Fruit fly (Drosophila melanogaster) whole organism, embryonic: ENCODE measurements around the gene hook.
A peak's percentile ranks its signal among the peaks of the same experiment; 100 is the strongest.

Source experiments
- Adf1 ChIP-seq: fragments of 200-800 bp; sonication (Bioruptor generic); IDR thresholded peaks from 2 replicates; pipeline ENCODE4 v1.3.6; 2022; ENCODE audit warnings: missing biosample characterization, missing genetic modification characterization
- Bteb2 ChIP-seq: fragments of 200-800 bp; sonication (Bioruptor generic); optimal IDR thresholded peaks from 2 replicates; lab custom pipeline; 2016; ENCODE audit warnings: missing biosample characterization, missing genetic modification characterization
- C15 ChIP-seq: fragments of 200-800 bp; sonication (Bioruptor generic); IDR thresholded peaks from 3 replicates; pipeline ENCODE4 v1.3.6; 2022; ENCODE audit warnings: missing biosample characterization, missing genetic modification characterization
- CG1024 ChIP-seq: fragments of 200-800 bp; sonication (Bioruptor generic); IDR thresholded peaks from 2 replicates; pipeline ENCODE4 v1.3.6; 2022; ENCODE audit warnings: missing biosample characterization, missing genetic modification characterization
- CG10462 ChIP-seq: fragments of 200-800 bp; sonication (Bioruptor generic); optimal IDR thresholded peaks from 2 replicates; lab custom pipeline; 2016; ENCODE audit warnings: missing biosample characterization, missing genetic modification characterization
- CG12236 ChIP-seq: fragments of 200-800 bp; sonication (Bioruptor generic); optimal IDR thresholded peaks from 2 replicates; lab custom pipeline; 2016; ENCODE audit warnings: missing biosample characterization, missing genetic modification characterization
- CG12659 ChIP-seq: fragments of 200-800 bp; sonication (Bioruptor generic); optimal IDR thresholded peaks from 3 replicates; lab custom pipeline; 2017; ENCODE audit warnings: mild to moderate bottlenecking, missing biosample characterization, missing genetic modification reagents, missing genetic modification characterization
- CG13296 ChIP-seq: fragments of 200-800 bp; sonication (Bioruptor generic); optimal IDR thresholded peaks from 3 replicates; lab custom pipeline; 2018; ENCODE audit warnings: missing biosample characterization, mild to moderate bottlenecking, missing genetic modification characterization
- CG14667 ChIP-seq: fragments of 200-800 bp; sonication (Bioruptor generic); IDR thresholded peaks from 2 replicates; pipeline ENCODE4 v1.3.6; 2022; ENCODE audit warnings: missing biosample characterization, missing genetic modification characterization
- CG16863 ChIP-seq: fragments of 200-800 bp; sonication (Bioruptor generic); optimal IDR thresholded peaks from 3 replicates; lab custom pipeline; 2016; ENCODE audit warnings: missing biosample characterization, missing genetic modification characterization
- CG32772 ChIP-seq: fragments of 200-800 bp; sonication (Bioruptor generic); IDR thresholded peaks from 2 replicates; pipeline ENCODE4 v1.3.6; 2022; ENCODE audit warnings: missing biosample characterization, missing genetic modification characterization
- CG33213 ChIP-seq: fragments of 200-800 bp; sonication (Bioruptor generic); optimal IDR thresholded peaks from 3 replicates; lab custom pipeline; 2016; ENCODE audit warnings: missing biosample characterization, missing genetic modification characterization
- CG4404 ChIP-seq: fragments of 200-800 bp; sonication (Bioruptor generic); IDR thresholded peaks from 2 replicates; pipeline ENCODE4 v1.3.6; 2022; ENCODE audit warnings: missing biosample characterization, missing genetic modification characterization
- CG8281 ChIP-seq: fragments of 200-800 bp; sonication (Bioruptor generic); optimal IDR thresholded peaks from 2 replicates; lab custom pipeline; 2018; ENCODE audit warnings: missing biosample characterization, mild to moderate bottlenecking, missing genetic modification characterization, moderate library complexity
- CG8388 ChIP-seq: fragments of 200-800 bp; sonication (Bioruptor generic); optimal IDR thresholded peaks from 2 replicates; lab custom pipeline; 2019; ENCODE audit warnings: missing biosample characterization, mild to moderate bottlenecking, missing genetic modification characterization, moderate library complexity
- CG8478 ChIP-seq: fragments of >200 bp; optimal IDR thresholded peaks from 2 replicates; lab custom pipeline; 2018
- CG9437 ChIP-seq: fragments of 200-800 bp; sonication (Bioruptor generic); optimal IDR thresholded peaks from 2 replicates; lab custom pipeline; 2018; ENCODE audit warnings: missing biosample characterization, mild to moderate bottlenecking, missing genetic modification characterization
- D19A ChIP-seq: fragments of 200-800 bp; optimal IDR thresholded peaks from 3 replicates; lab custom pipeline; 2019; ENCODE audit warnings: missing biosample characterization, mild to moderate bottlenecking, missing genetic modification characterization, moderate library complexity
- Ets65A ChIP-seq: fragments of 200-800 bp; sonication (Bioruptor generic); peaks from one replicate; lab custom pipeline; 2016; ENCODE audit warnings: missing biosample characterization, missing genetic modification characterization
- Fer1 ChIP-seq: fragments of 200-800 bp; sonication (Bioruptor generic); optimal IDR thresholded peaks from 2 replicates; lab custom pipeline; 2017; ENCODE audit warnings: missing biosample characterization, mild to moderate bottlenecking, missing genetic modification characterization
- HLH54F ChIP-seq: fragments of 200-800 bp; sonication (Bioruptor generic); optimal IDR thresholded peaks from 3 replicates; lab custom pipeline; 2016; ENCODE audit warnings: missing biosample characterization, missing genetic modification characterization
- Hey ChIP-seq: fragments of 200-800 bp; sonication (Bioruptor generic); optimal IDR thresholded peaks from 3 replicates; lab custom pipeline; 2018; ENCODE audit warnings: missing biosample characterization, mild to moderate bottlenecking, missing genetic modification characterization
- Hmx ChIP-seq: fragments of 200-800 bp; sonication (Bioruptor generic); optimal IDR thresholded peaks from 2 replicates; lab custom pipeline; 2016; ENCODE audit warnings: missing biosample characterization, missing genetic modification characterization
- Lpt ChIP-seq: fragments of >200 bp; optimal IDR thresholded peaks from 2 replicates; lab custom pipeline; 2018; ENCODE audit warnings: missing biosample characterization, missing genetic modification characterization
- NC2β ChIP-seq: fragments of 200-800 bp; sonication (Bioruptor generic); optimal IDR thresholded peaks from 2 replicates; lab custom pipeline; 2016; ENCODE audit warnings: missing biosample characterization, missing genetic modification characterization
- Nf-YB ChIP-seq: fragments of 200-800 bp; sonication (Bioruptor generic); optimal IDR thresholded peaks from 3 replicates; lab custom pipeline; 2019; ENCODE audit warnings: missing biosample characterization, mild to moderate bottlenecking, missing genetic modification characterization, moderate library complexity
- Oaz ChIP-seq: fragments of 200-800 bp; sonication (Bioruptor generic); IDR thresholded peaks from 2 replicates; pipeline ENCODE4 v1.3.6; 2022; ENCODE audit warnings: missing biosample characterization, missing genetic modification characterization
- Usf ChIP-seq: fragments of 200-800 bp; sonication (Bioruptor generic); optimal IDR thresholded peaks from 2 replicates; lab custom pipeline; 2017; ENCODE audit warnings: missing genotype, missing biosample characterization, missing genetic modification characterization
- Xbp1 ChIP-seq: fragments of 200-800 bp; sonication (Bioruptor generic); optimal IDR thresholded peaks from 3 replicates; lab custom pipeline; 2016; ENCODE audit warnings: missing biosample characterization, mild to moderate bottlenecking, missing genetic modification characterization
- ash1 ChIP-seq: fragments of 200-800 bp; sonication (Bioruptor generic); optimal IDR thresholded peaks from 2 replicates; lab custom pipeline; 2018; ENCODE audit warnings: missing biosample characterization, mild to moderate bottlenecking, missing genetic modification characterization
- bab2 ChIP-seq: fragments of 200-800 bp; sonication (Bioruptor generic); optimal IDR thresholded peaks from 2 replicates; lab custom pipeline; 2016; ENCODE audit warnings: missing biosample characterization, missing genetic modification characterization
- corto ChIP-seq: fragments of 200-800 bp; sonication (Bioruptor generic); optimal IDR thresholded peaks from 2 replicates; lab custom pipeline; 2016; ENCODE audit warnings: missing biosample characterization, mild to moderate bottlenecking, missing genetic modification characterization, moderate library complexity
- crp ChIP-seq, 2 experiments: fragments of 200-800 bp; sonication (Bioruptor generic); optimal IDR thresholded peaks; 2 replicates in 1 of 2; 3 replicates in 1 of 2; lab custom pipeline; 2017; ENCODE audit warnings: missing biosample characterization in 2 of 2, missing genetic modification characterization in 2 of 2, mild to moderate bottlenecking in 1 of 2, moderate library complexity in 1 of 2
- dimm ChIP-seq: fragments of 200-800 bp; sonication (Bioruptor generic); IDR thresholded peaks from 2 replicates; pipeline ENCODE4 v1.3.6; 2022; ENCODE audit warnings: missing biosample characterization, missing genetic modification characterization
- emc ChIP-seq: fragments of 200-800 bp; sonication (Bioruptor generic); optimal IDR thresholded peaks from 2 replicates; lab custom pipeline; 2016; ENCODE audit warnings: missing biosample characterization, missing genetic modification characterization
- en ChIP-seq: fragments of 200-800 bp; sonication (Bioruptor generic); optimal IDR thresholded peaks from 2 replicates; lab custom pipeline; 2016; ENCODE audit warnings: missing biosample characterization, missing genetic modification characterization
- gro ChIP-seq: fragments of 200-800 bp; sonication (Bioruptor generic); optimal IDR thresholded peaks from 2 replicates; lab custom pipeline; 2016; ENCODE audit warnings: missing biosample characterization, missing genetic modification characterization
- klu ChIP-seq: fragments of 200-800 bp; sonication (Bioruptor generic); IDR thresholded peaks from 2 replicates; pipeline ENCODE4 v1.3.6; 2022; ENCODE audit warnings: missing biosample characterization, missing genetic modification characterization
- lilli ChIP-seq: fragments of 200-800 bp; sonication (Bioruptor generic); optimal IDR thresholded peaks from 3 replicates; lab custom pipeline; 2016; ENCODE audit warnings: missing biosample characterization, missing genetic modification characterization
- luna ChIP-seq: fragments of 200-800 bp; sonication (Bioruptor generic); optimal IDR thresholded peaks from 2 replicates; lab custom pipeline; 2016; ENCODE audit warnings: missing biosample characterization, missing genetic modification characterization
- mirr ChIP-seq: fragments of 200-800 bp; sonication (Bioruptor generic); optimal IDR thresholded peaks from 3 replicates; lab custom pipeline; 2018; ENCODE audit warnings: missing biosample characterization, mild to moderate bottlenecking, missing genetic modification characterization
- nom ChIP-seq: fragments of 200-800 bp; sonication (Bioruptor generic); optimal IDR thresholded peaks from 2 replicates; lab custom pipeline; 2017; ENCODE audit warnings: missing biosample characterization, missing genetic modification characterization, mild to moderate bottlenecking, moderate library complexity, missing genetic modification reagents
- pb ChIP-seq: fragments of 200-800 bp; sonication (Bioruptor generic); optimal IDR thresholded peaks from 3 replicates; lab custom pipeline; 2016; ENCODE audit warnings: missing biosample characterization, missing genetic modification characterization
- salm ChIP-seq: fragments of 200-800 bp; sonication (Bioruptor generic); optimal IDR thresholded peaks from 2 replicates; lab custom pipeline; 2018; ENCODE audit warnings: missing biosample characterization, mild to moderate bottlenecking, missing genetic modification characterization
- sisA ChIP-seq: fragments of 200-800 bp; sonication (Bioruptor generic); IDR thresholded peaks from 2 replicates; pipeline ENCODE4 v1.3.6; 2022; ENCODE audit warnings: missing biosample characterization, missing genetic modification characterization
- tin ChIP-seq: fragments of 200-800 bp; sonication (Bioruptor generic); optimal IDR thresholded peaks from 3 replicates; lab custom pipeline; 2016; ENCODE audit warnings: missing biosample characterization, missing genetic modification characterization
- trem ChIP-seq: fragments of 200-800 bp; optimal IDR thresholded peaks from 3 replicates; lab custom pipeline; 2019; ENCODE audit warnings: missing biosample characterization, mild to moderate bottlenecking, missing genetic modification characterization, moderate library complexity
- unc-4 ChIP-seq: fragments of 200-800 bp; sonication (Bioruptor generic); IDR thresholded peaks from 2 replicates; pipeline ENCODE4 v1.3.6; 2022; ENCODE audit warnings: missing biosample characterization, missing genetic modification characterization; ENCODE audit not compliant: partially characterized antibody
- wdn ChIP-seq: fragments of 200-800 bp; sonication (Bioruptor generic); IDR thresholded peaks from 2 replicates; pipeline ENCODE4 v1.3.6; 2022; ENCODE audit warnings: missing biosample characterization, missing genetic modification characterization
- zfh2 ChIP-seq: fragments of 200-800 bp; sonication (Bioruptor generic); optimal IDR thresholded peaks from 2 replicates; lab custom pipeline; 2016; ENCODE audit warnings: missing biosample characterization, missing genetic modification characterization

hook gene

DNA sequence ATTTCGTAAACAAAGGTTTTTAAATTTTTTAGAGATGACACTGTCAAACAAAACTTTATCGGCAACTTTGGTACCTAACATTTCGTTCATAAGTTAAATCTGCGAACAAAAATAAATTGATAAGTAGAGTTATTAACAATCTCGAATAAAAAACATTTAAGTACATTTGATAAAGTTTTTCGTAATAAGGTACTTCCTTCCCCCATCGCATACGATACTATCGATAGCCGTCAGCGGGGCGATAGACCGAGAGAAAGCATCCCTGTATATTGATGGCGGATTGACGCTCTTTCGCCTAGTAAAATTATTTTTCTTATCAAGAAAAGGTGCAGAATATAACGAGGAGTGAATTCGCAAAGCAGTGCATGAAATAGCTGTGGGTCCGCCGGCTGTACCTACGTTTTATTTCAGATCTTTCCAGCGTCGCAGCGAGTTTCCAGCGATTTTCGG, 11.8 kb upstream of the hook start, which contains the start of the genes Ttc19 and Acn (continued):
- TF ChIP-seq Hey (tag; lab: Kevin White, UChicago) (no peak), sisA (peak; percentile 84), NC2β (peak; percentile 86), en (GFP tag; lab: Kevin White, UChicago) (peak; percentile 76), Fer1 (GFP tag; lab: Kevin White, UChicago) (peak; percentile 75), zfh2 (GFP tag; lab: Kevin White, UChicago) (peak; percentile 93), CG4404 (GFP tag; lab: Robert Waterston, UW) (peak; percentile 71), Nf-YB (GFP tag; lab: Kevin White, UChicago) (peak; percentile 53), CG10462 (peak; percentile 80), emc (GFP tag; lab: Kevin White, UChicago) (peak; percentile 65), Usf (GFP tag; lab: Kevin White, UChicago) (peak; percentile 32), pb (GFP tag; lab: Kevin White, UChicago) (peak; percentile 78), bab2 (peak; percentile 90), mirr (GFP tag; lab: Kevin White, UChicago) (peak; percentile 39), salm (tag; lab: Kevin White, UChicago) (peak; percentile 40), trem (tag; lab: Kevin White, UChicago) (peak; percentile 90), Lpt (no peak), Xbp1 (GFP tag; lab: Kevin White, UChicago) (peak; percentile 90), lilli (GFP tag; lab: Kevin White, UChicago) (peak; percentile 93), unc-4 (GFP tag; lab: Robert Waterston, UW) (peak; percentile 92), Adf1 (GFP tag; lab: Robert Waterston, UW) (peak; percentile 70), corto (GFP tag; lab: Kevin White, UChicago) (no peak), tin (GFP tag; lab: Kevin White, UChicago) (peak; percentile 88), CG33213 (peak; percentile 88), CG8478 (no peak), gro (GFP tag; lab: Kevin White, UChicago) (peak; percentile 91), CG8388 (GFP tag; lab: Kevin White, UChicago) (peak; percentile 81), crp (GFP tag; optimal IDR thresholded peaks at IDR 0.05; lab: Kevin White, UChicago) (peak in 1 of 2 experiments; percentile 58), CG9437 (GFP tag; lab: Kevin White, UChicago) (peak; percentile 82), CG14667 (GFP tag; lab: Robert Waterston, UW) (peak; percentile 77), CG12236 (peak; percentile 86), Oaz (GFP tag; lab: Robert Waterston, UW) (peak; percentile 72), luna (GFP tag; lab: Kevin White, UChicago) (peak; percentile 64), CG32772 (GFP tag; lab: Robert Waterston, UW) (peak; percentile 81), klu (peak; percentile 72), wdn (GFP tag; lab: Robert Waterston, UW) (peak; percentile 83), CG8281 (tag; lab: Kevin White, UChicago) (peak; percentile 98), ash1 (GFP tag; lab: Kevin White, UChicago) (no peak), CG12659 (GFP tag; lab: Kevin White, UChicago) (peak; percentile 86), HLH54F (GFP tag; lab: Kevin White, UChicago) (peak; percentile 93), CG13296 (GFP tag; lab: Kevin White, UChicago) (peak; percentile 75), D19A (tag; lab: Kevin White, UChicago) (no peak), Hmx (GFP tag; lab: Kevin White, UChicago) (peak; percentile 72), dimm (GFP tag; lab: Robert Waterston, UW) (peak; percentile 48), CG16863 (GFP tag; lab: Kevin White, UChicago) (peak; percentile 89), CG1024 (GFP tag; lab: Robert Waterston, UW) (peak; percentile 56), C15 (no peak), Ets65A (GFP tag; lab: Kevin White, UChicago) (peak; percentile 99), nom (peak; percentile 35), Bteb2 (GFP tag; lab: Kevin White, UChicago) (peak; percentile 90)
